Fruit fly (Drosophila melanogaster) whole organism: ENCODE data around the gene CG43083.

Experiments
- CG8478 ChIP-seq: fragments of >200 bp; optimal IDR thresholded peaks from 2 replicates; lab custom pipeline; 2018; ENCODE audit warnings: inconsistent platforms
- pan ChIP-seq: fragments of >200 bp; optimal IDR thresholded peaks from 2 replicates; lab custom pipeline; 2017
- psq ChIP-seq: fragments of >200 bp; optimal IDR thresholded peaks from 2 replicates; lab custom pipeline; 2017
- usp ChIP-seq: fragments of >200 bp; optimal IDR thresholded peaks from 2 replicates; lab custom pipeline; 2017; ENCODE audit warnings: missing biosample characterization, missing genetic modification characterization, mixed read lengths

DNA sequence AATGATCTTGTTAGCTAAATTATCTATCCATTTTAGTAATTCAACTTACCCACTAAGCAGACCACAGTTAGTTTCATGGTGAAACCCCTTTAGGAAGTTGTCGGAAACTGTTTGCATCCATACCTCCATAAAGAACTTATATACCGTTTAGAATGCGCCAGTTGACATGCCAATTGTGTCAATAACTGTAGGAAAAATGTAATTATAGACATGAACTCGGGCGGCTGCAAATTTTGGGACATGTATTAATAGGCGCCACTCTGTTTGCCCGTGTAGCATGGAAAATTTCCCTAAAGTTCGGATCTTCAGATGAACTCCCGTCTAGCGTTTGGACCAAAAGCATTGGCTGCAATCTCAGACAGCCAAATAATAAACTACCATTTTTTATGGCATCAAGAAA lies 7.5 kb downstream of the CG43083 start, which contains the start of gene Eig71Ee:
- TF ChIP-seq psq (lab: Kevin White, UChicago) (no peak), pan (lab: Kevin White, UChicago) (no peak), CG8478 (lab: Kevin White, UChicago) (no peak), usp (GFP tag; lab: Kevin White, UChicago) (no peak)
